Fruit fly (Drosophila melanogaster): ENCODE results near the gene LManII.

Gene LManII

dm6 chr2L:10474268-10474678, 16.8 kb downstream of the LManII start, which contains the start of gene RluA-1 (continued):
- TF ChIP-seq CG2199 (GFP tag; IDR thresholded peaks at IDR 0.05) (peak; percentile 100), Opbp (GFP tag; IDR thresholded peaks at IDR 0.05; ENCODE audit: partially characterized antibody) (peak; percentile 70), B-H2 (GFP tag; optimal IDR thresholded peaks at IDR 0.05) (peak; percentile 96), Lpt (GFP tag; optimal IDR thresholded peaks at IDR 0.05) (no peak), gce (GFP tag; IDR thresholded peaks at IDR 0.05) (peak; percentile 100), exex (tag; optimal IDR thresholded peaks at IDR 0.05) (peak; percentile 92), CG11695 (GFP tag; IDR thresholded peaks at IDR 0.05) (peak; percentile 99), CG7928 (GFP tag; optimal IDR thresholded peaks at IDR 0.05) (peak; percentile 81), CG8765 (GFP tag; IDR thresholded peaks at IDR 0.05) (peak; percentile 98), CG7839 (tag; optimal IDR thresholded peaks at IDR 0.05) (peak; percentile 99), CG12769 (tag; optimal IDR thresholded peaks at IDR 0.05) (peak; percentile 98), Lim3 (GFP tag; IDR thresholded peaks at IDR 0.05) (peak; percentile 96), dmrt11E (tag; optimal IDR thresholded peaks at IDR 0.05) (peak; percentile 100), Taf1 (GFP tag; IDR thresholded peaks at IDR 0.05) (peak; percentile 93), chinmo (GFP tag; IDR thresholded peaks at IDR 0.05; ENCODE audit: partially characterized antibody) (peak; percentile 73; the same call in 2 of the 4 replicates), CG7963 (GFP tag; IDR thresholded peaks at IDR 0.05; ENCODE audit: partially characterized antibody) (0 out of 3 replicates have a peak, but pooled peaks have one; percentile 48), CG17612 (GFP tag; IDR thresholded peaks at IDR 0.05) (peak; percentile 99), CG8359 (GFP tag; optimal IDR thresholded peaks at IDR 0.05; ENCODE audit: borderline replicate concordance) (peak; percentile 96), Dad (GFP tag; optimal IDR thresholded peaks at IDR 0.05) (peak; percentile 97), bcd (GFP tag; optimal IDR thresholded peaks at IDR 0.05) (peak; percentile 99), corto (GFP tag; optimal IDR thresholded peaks at IDR 0.05) (peak; percentile 60), CG17186 (GFP tag; optimal IDR thresholded peaks at IDR 0.05) (peak; percentile 94), Drgx (GFP tag; IDR thresholded peaks at IDR 0.05) (peak; percentile 99), crc (GFP tag; optimal IDR thresholded peaks at IDR 0.05) (peak; percentile 38), tx (GFP tag; optimal IDR thresholded peaks at IDR 0.05) (peak; percentile 92), CG4282 (GFP tag; optimal IDR thresholded peaks at IDR 0.05) (peak; percentile 93), ase (GFP tag; IDR thresholded peaks at IDR 0.05) (peak; percentile 99), CG12659 (GFP tag; optimal IDR thresholded peaks at IDR 0.05) (peak; percentile 100), slbo (GFP tag; IDR thresholded peaks at IDR 0.05) (peak; percentile 99), Dp (GFP tag; optimal IDR thresholded peaks at IDR 0.05) (peak; percentile 50), trem (tag; optimal IDR thresholded peaks at IDR 0.05) (peak; percentile 97), amos (GFP tag; IDR thresholded peaks at IDR 0.05; ENCODE audit: partially characterized antibody) (peak; percentile 50), chm (GFP tag; IDR thresholded peaks at IDR 0.05) (peak; percentile 100), Scr (GFP tag; IDR thresholded peaks at IDR 0.05; ENCODE audit: partially characterized antibody) (peak; percentile 53), bowl (GFP tag; IDR thresholded peaks at IDR 0.05) (peak; percentile 99), Six4 (GFP tag; optimal IDR thresholded peaks at IDR 0.05) (peak; percentile 98), chif (GFP tag; optimal IDR thresholded peaks at IDR 0.05) (peak; percentile 95 to 97), eyg (GFP tag; optimal IDR thresholded peaks at IDR 0.05) (peak; percentile 79), Hey (tag; optimal IDR thresholded peaks at IDR 0.05) (peak; percentile 89), CG7372 (GFP tag; IDR thresholded peaks at IDR 0.05) (peak; percentile 98), vnd (GFP tag; IDR thresholded peaks at IDR 0.05; ENCODE audit: partially characterized antibody) (no peak; the same call in 1 of the 3 replicates), tup (GFP tag; optimal IDR thresholded peaks at IDR 0.05) (peak; percentile 97), CG31441 (GFP tag; IDR thresholded peaks at IDR 0.05) (peak; percentile 99), ab (GFP tag; optimal IDR thresholded peaks at IDR 0.05) (peak; percentile 92), Ada2b (GFP tag; IDR thresholded peaks at IDR 0.05) (peak; percentile 96), insv (GFP tag; optimal IDR thresholded peaks at IDR 0.05) (peak; percentile 41 to 82), Tbp (GFP tag; optimal IDR thresholded peaks at IDR 0.05) (no peak), gcm2 (GFP tag; optimal IDR thresholded peaks at IDR 0.05) (peak; percentile 98), CG4854 (GFP tag; optimal IDR thresholded peaks at IDR 0.05) (peak; percentile 97), CG10267 (tag; optimal IDR thresholded peaks at IDR 0.05) (peak; percentile 97), Mad (GFP tag; optimal IDR thresholded peaks at IDR 0.05) (peak; percentile 98)

All from whole organism, embryonic.